Fruit fly (Drosophila melanogaster) whole organism, embryonic: ENCODE results near the gene CG2964.

Source experiments
- Bdp1 ChIP-seq: fragments of 200-800 bp; sonication (Bioruptor generic); optimal IDR thresholded peaks from 3 replicates; lab custom pipeline; 2016; ENCODE audit warnings: missing biosample characterization, missing genetic modification characterization
- CG10209 ChIP-seq: fragments of 200-800 bp; sonication (Bioruptor generic); optimal IDR thresholded peaks from 3 replicates; lab custom pipeline; 2017; ENCODE audit warnings: missing biosample characterization, mild to moderate bottlenecking, missing genetic modification characterization, missing genetic modification reagents
- CG10274 ChIP-seq: fragments of 200-800 bp; sonication (Bioruptor generic); optimal IDR thresholded peaks from 3 replicates; lab custom pipeline; 2017; ENCODE audit warnings: missing biosample characterization, mild to moderate bottlenecking, missing genetic modification characterization
- CG11456 ChIP-seq: fragments of 200-800 bp; sonication (Bioruptor generic); IDR thresholded peaks from 3 replicates; pipeline ENCODE4 v1.3.6; 2022; ENCODE audit warnings: missing biosample characterization, missing genetic modification characterization
- CG11504 ChIP-seq: fragments of 200-800 bp; sonication (Bioruptor generic); optimal IDR thresholded peaks from 3 replicates; lab custom pipeline; 2019; ENCODE audit warnings: missing biosample characterization, mild to moderate bottlenecking, missing genetic modification characterization, moderate library complexity
- CG13123 ChIP-seq: fragments of 200-800 bp; sonication (Bioruptor generic); optimal IDR thresholded peaks from 2 replicates; lab custom pipeline; 2016; ENCODE audit warnings: missing biosample characterization, missing genetic modification characterization
- CG14014 ChIP-seq: fragments of 200-800 bp; sonication (Bioruptor generic); IDR thresholded peaks from 2 replicates; pipeline ENCODE4 v1.3.6; 2022; ENCODE audit warnings: missing biosample characterization, missing genetic modification characterization
- CG14050 ChIP-seq: fragments of 200-800 bp; sonication (Bioruptor generic); IDR thresholded peaks from 3 replicates; pipeline ENCODE4 v1.3.6; 2022; ENCODE audit warnings: missing biosample characterization, missing genetic modification characterization
- CG15011 ChIP-seq: fragments of 200-800 bp; sonication (Bioruptor generic); optimal IDR thresholded peaks from 3 replicates; lab custom pipeline; 2018; ENCODE audit warnings: missing biosample characterization, mild to moderate bottlenecking, missing genetic modification characterization
- CG15514 ChIP-seq: fragments of 200-800 bp; sonication (Bioruptor generic); optimal IDR thresholded peaks from 3 replicates; lab custom pipeline; 2017; ENCODE audit warnings: missing biosample characterization, missing genetic modification characterization, mild to moderate bottlenecking, moderate library complexity, missing genetic modification reagents
- CG15601 ChIP-seq: fragments of 200-800 bp; sonication (Bioruptor generic); optimal IDR thresholded peaks from 3 replicates; lab custom pipeline; 2019; ENCODE audit warnings: missing biosample characterization, mild to moderate bottlenecking, missing genetic modification characterization, moderate library complexity
- CG16813 ChIP-seq: fragments of 200-800 bp; sonication (Bioruptor generic); IDR thresholded peaks from 3 replicates; pipeline ENCODE4 v1.3.6; 2022; ENCODE audit warnings: missing biosample characterization, missing genetic modification characterization; ENCODE audit not compliant: partially characterized antibody
- CG16863 ChIP-seq: fragments of 200-800 bp; sonication (Bioruptor generic); optimal IDR thresholded peaks from 3 replicates; lab custom pipeline; 2016; ENCODE audit warnings: missing biosample characterization, missing genetic modification characterization
- CG17361 ChIP-seq: fragments of 200-800 bp; sonication (Bioruptor generic); IDR thresholded peaks from 3 replicates; pipeline ENCODE4 v1.3.6; 2022; ENCODE audit warnings: missing biosample characterization, missing genetic modification characterization
- CG17829 ChIP-seq: fragments of 200-800 bp; optimal IDR thresholded peaks from 2 replicates; lab custom pipeline; 2019; ENCODE audit warnings: missing biosample characterization, mild to moderate bottlenecking, missing genetic modification characterization, moderate library complexity
- CG31388 ChIP-seq: fragments of 200-800 bp; sonication (Bioruptor generic); optimal IDR thresholded peaks from 2 replicates; lab custom pipeline; 2016; ENCODE audit warnings: missing biosample characterization, missing genetic modification characterization
- CG3163 ChIP-seq: fragments of 200-800 bp; sonication (Bioruptor generic); optimal IDR thresholded peaks from 3 replicates; lab custom pipeline; 2016; ENCODE audit warnings: missing biosample characterization, missing genetic modification characterization
- CG3407 ChIP-seq: fragments of 200-800 bp; sonication (Bioruptor generic); optimal IDR thresholded peaks from 2 replicates; lab custom pipeline; 2018; ENCODE audit warnings: missing biosample characterization, mild to moderate bottlenecking, missing genetic modification characterization
- CG3726 ChIP-seq: fragments of 200-800 bp; sonication (Bioruptor generic); IDR thresholded peaks from 3 replicates; pipeline ENCODE4, ENCODE4 v1.3.6; 2022; ENCODE audit warnings: missing biosample characterization, missing genetic modification characterization
- CG3847 ChIP-seq: fragments of 200-800 bp; sonication (Bioruptor generic); IDR thresholded peaks from 2 replicates; pipeline ENCODE4 v1.3.6; 2022; ENCODE audit warnings: missing biosample characterization, missing genetic modification characterization
- CG6765 ChIP-seq: fragments of 200-800 bp; sonication (Bioruptor generic); optimal IDR thresholded peaks from 3 replicates; lab custom pipeline; 2017; ENCODE audit warnings: missing biosample characterization, mild to moderate bottlenecking, missing genetic modification characterization
- CG7928 ChIP-seq: fragments of 200-800 bp; sonication (Bioruptor generic); optimal IDR thresholded peaks from 2 replicates; lab custom pipeline; 2017; ENCODE audit warnings: missing biosample characterization, mild to moderate bottlenecking, missing genetic modification characterization
- CG8944 ChIP-seq: fragments of 200-800 bp; sonication (Bioruptor generic); optimal IDR thresholded peaks from 3 replicates; lab custom pipeline; 2016; ENCODE audit warnings: missing biosample characterization, missing genetic modification characterization
- CG9437 ChIP-seq: fragments of 200-800 bp; sonication (Bioruptor generic); optimal IDR thresholded peaks from 2 replicates; lab custom pipeline; 2018; ENCODE audit warnings: missing biosample characterization, mild to moderate bottlenecking, missing genetic modification characterization
- Dfd ChIP-seq, 2 experiments: fragments of >200 bp; optimal IDR thresholded peaks; 2 replicates each; lab custom pipeline; 2017; ENCODE audit warnings: missing biosample characterization in 2 of 2, missing genetic modification characterization in 2 of 2
- Ets97D ChIP-seq: fragments of 200-800 bp; sonication (Bioruptor generic); optimal IDR thresholded peaks from 3 replicates; lab custom pipeline; 2016; ENCODE audit warnings: missing biosample characterization, missing genetic modification characterization
- HLH4C ChIP-seq: fragments of 200-800 bp; sonication (Bioruptor generic); IDR thresholded peaks from 3 replicates; pipeline ENCODE4 v1.3.6; 2022; ENCODE audit warnings: missing biosample characterization, missing genetic modification characterization; ENCODE audit not compliant: partially characterized antibody
- Hr51 ChIP-seq, 2 experiments: fragments of 200-800 bp; sonication (Bioruptor generic); optimal IDR thresholded peaks; 2 replicates in 1 of 2; 3 replicates in 1 of 2; lab custom pipeline; 2016 to 2018; ENCODE audit warnings: missing biosample characterization in 2 of 2, missing genetic modification characterization in 2 of 2, mild to moderate bottlenecking in 1 of 2, moderate library complexity in 1 of 2
- Kr ChIP-seq: fragments of 200-800 bp; sonication (Bioruptor generic); optimal IDR thresholded peaks from 2 replicates; lab custom pipeline; 2017; ENCODE audit warnings: missing biosample characterization, mild to moderate bottlenecking, missing genetic modification characterization
- MESR4 ChIP-seq: fragments of 200-800 bp; sonication (Bioruptor generic); optimal IDR thresholded peaks from 2 replicates; lab custom pipeline; 2018; ENCODE audit warnings: missing biosample characterization, mild to moderate bottlenecking, missing genetic modification characterization, moderate library complexity
- Med ChIP-seq: fragments of 200-800 bp; sonication (Bioruptor generic); peaks from one replicate; lab custom pipeline; 2016; ENCODE audit warnings: missing biosample characterization, missing genetic modification characterization, mild to moderate bottlenecking, inconsistent platforms, moderate library complexity
- Pdp1 ChIP-seq, 2 experiments: fragments of 200-800 bp; sonication (Bioruptor generic); optimal IDR thresholded peaks; 3 replicates each; lab custom pipeline; 2016; ENCODE audit warnings: missing biosample characterization in 2 of 2, missing genetic modification characterization in 2 of 2, mild to moderate bottlenecking in 1 of 2, moderate library complexity in 1 of 2
- Sry-δ ChIP-seq: fragments of 200-800 bp; sonication (Bioruptor generic); optimal IDR thresholded peaks from 2 replicates; lab custom pipeline; 2016; ENCODE audit warnings: missing biosample characterization, missing genetic modification characterization
- Ssrp ChIP-seq: fragments of 200-800 bp; sonication (Bioruptor generic); optimal IDR thresholded peaks from 2 replicates; lab custom pipeline; 2018; ENCODE audit warnings: missing biosample characterization, mild to moderate bottlenecking, missing genetic modification characterization, moderate library complexity
- ab ChIP-seq: fragments of 200-800 bp; sonication (Bioruptor generic); optimal IDR thresholded peaks from 2 replicates; lab custom pipeline; 2016; ENCODE audit warnings: missing biosample characterization, missing genetic modification characterization
- amos ChIP-seq: fragments of 200-800 bp; sonication (Bioruptor generic); IDR thresholded peaks from 2 replicates; pipeline ENCODE4 v1.3.6; 2022; ENCODE audit warnings: missing biosample characterization, missing genetic modification characterization; ENCODE audit not compliant: partially characterized antibody
- cad ChIP-seq: fragments of >200 bp; optimal IDR thresholded peaks from 2 replicates; lab custom pipeline; 2017; ENCODE audit warnings: missing biosample characterization, missing genetic modification characterization
- cas ChIP-seq: fragments of 200-800 bp; sonication (Bioruptor generic); IDR thresholded peaks from 2 replicates; pipeline ENCODE4 v1.3.6; 2022; ENCODE audit warnings: missing biosample characterization, missing genetic modification characterization
- dimm ChIP-seq: fragments of 200-800 bp; sonication (Bioruptor generic); IDR thresholded peaks from 2 replicates; pipeline ENCODE4 v1.3.6; 2022; ENCODE audit warnings: missing biosample characterization, missing genetic modification characterization
- dysf ChIP-seq: fragments of 200-800 bp; sonication (Bioruptor generic); IDR thresholded peaks from 3 replicates; pipeline ENCODE4 v1.3.6; 2022; ENCODE audit warnings: missing biosample characterization, missing genetic modification characterization
- eve ChIP-seq, 2 experiments: fragments of >200 bp; optimal IDR thresholded peaks; 2 replicates each; lab custom pipeline; 2017; ENCODE audit warnings: missing biosample characterization in 2 of 2, missing genetic modification characterization in 2 of 2
- fd96Cb ChIP-seq: fragments of 200-800 bp; sonication (Bioruptor generic); optimal IDR thresholded peaks from 2 replicates; lab custom pipeline; 2018; ENCODE audit warnings: missing biosample characterization, mild to moderate bottlenecking, missing genetic modification characterization, moderate library complexity
- hb ChIP-seq: fragments of 200-800 bp; sonication (Bioruptor generic); IDR thresholded peaks from 3 replicates; pipeline ENCODE4 v1.3.6; 2022; ENCODE audit warnings: missing biosample characterization, missing genetic modification characterization; ENCODE audit not compliant: partially characterized antibody
- hkb ChIP-seq, 2 experiments: fragments of 200-800 bp in 1 of 2; fragments of >200 bp in 1 of 2; sonication (Bioruptor generic) in 1 of 2; IDR thresholded peaks in 1 of 2; optimal IDR thresholded peaks in 1 of 2; 2 replicates each; pipeline versions ENCODE4 v1.3.6 to Lab custom; 2017 to 2022; ENCODE audit warnings: missing biosample characterization in 1 of 2, missing genetic modification characterization in 1 of 2
- klu ChIP-seq: fragments of 200-800 bp; sonication (Bioruptor generic); IDR thresholded peaks from 2 replicates; pipeline ENCODE4 v1.3.6; 2022; ENCODE audit warnings: missing biosample characterization, missing genetic modification characterization
- nerfin-1 ChIP-seq: fragments of 200-800 bp; sonication (Bioruptor generic); optimal IDR thresholded peaks from 3 replicates; lab custom pipeline; 2019; ENCODE audit warnings: missing biosample characterization, mild to moderate bottlenecking, missing genetic modification characterization, moderate library complexity
- nmo ChIP-seq: fragments of 200-800 bp; sonication (Bioruptor generic); optimal IDR thresholded peaks from 2 replicates; lab custom pipeline; 2018; ENCODE audit warnings: missing biosample characterization, mild to moderate bottlenecking, missing genetic modification characterization, moderate library complexity
- pb ChIP-seq: fragments of 200-800 bp; sonication (Bioruptor generic); optimal IDR thresholded peaks from 3 replicates; lab custom pipeline; 2016; ENCODE audit warnings: missing biosample characterization, missing genetic modification characterization
- ranshi ChIP-seq: fragments of 200-800 bp; sonication (Bioruptor generic); IDR thresholded peaks from 2 replicates; pipeline ENCODE4 v1.3.6; 2022; ENCODE audit warnings: missing biosample characterization, missing genetic modification characterization
- ro ChIP-seq: fragments of 200-800 bp; sonication (Bioruptor generic); IDR thresholded peaks from 2 replicates; pipeline ENCODE4 v1.3.6; 2022; ENCODE audit warnings: missing biosample characterization, missing genetic modification characterization

Gene CG2964

DNA sequence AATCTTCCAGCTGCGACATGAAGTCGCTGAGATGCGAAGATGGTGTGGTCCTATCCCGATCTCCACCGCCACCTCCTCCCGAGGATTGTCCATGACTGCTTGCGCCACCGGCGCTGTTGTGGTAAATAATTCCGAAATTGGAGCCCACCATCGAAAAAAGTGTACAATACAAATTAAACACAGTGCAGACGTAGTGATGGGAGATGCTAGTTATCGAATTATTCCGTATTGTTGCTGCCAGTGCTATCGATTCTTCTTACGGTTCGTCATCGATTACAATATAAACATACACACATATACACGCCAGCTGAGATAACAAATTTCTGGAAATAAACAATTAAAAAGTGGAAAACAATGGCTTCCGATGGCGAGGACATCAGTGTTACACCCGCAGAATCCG is 44.6 kb upstream of the CG2964 start, which contains the start of the genes Taf10b and Taf10 (continued):
- TF ChIP-seq MESR4 (GFP tag; lab: Kevin White, UChicago), result peak; percentile 89
- peak; percentile 18 for TF ChIP-seq Ets97D (GFP tag; lab: Kevin White, UChicago)
- no peak for TF ChIP-seq CG10209 (GFP tag; lab: Kevin White, UChicago)
- peak; percentile 24 for TF ChIP-seq CG17829 (tag; lab: Kevin White, UChicago)
- no peak for TF ChIP-seq ranshi
- peak in 1 of 2 experiments; percentile 30 for TF ChIP-seq Pdp1 (GFP tag; optimal IDR thresholded peaks at IDR 0.05; lab: Kevin White, UChicago)
- TF ChIP-seq ab, result no peak
- TF ChIP-seq nerfin-1 (tag; lab: Kevin White, UChicago), result no peak
- TF ChIP-seq cad (GFP tag; lab: Kevin White, UChicago), result no peak
- TF ChIP-seq CG31388, result no peak
- no peak for TF ChIP-seq CG3407 (GFP tag; lab: Kevin White, UChicago)
- no peak for TF ChIP-seq CG13123 (GFP tag; lab: Kevin White, UChicago)
- TF ChIP-seq pb (GFP tag; lab: Kevin White, UChicago), result no peak
- TF ChIP-seq Bdp1 (GFP tag; lab: Kevin White, UChicago), result no peak
- TF ChIP-seq nmo (GFP tag; lab: Kevin White, UChicago), result peak; percentile 25
- no peak for TF ChIP-seq dimm (GFP tag; lab: Robert Waterston, UW)
- no peak for TF ChIP-seq CG3847 (GFP tag; lab: Robert Waterston, UW)
- TF ChIP-seq CG10274, result no peak
- TF ChIP-seq Dfd (GFP tag; optimal IDR thresholded peaks at IDR 0.05; lab: Kevin White, UChicago), result no peak
- TF ChIP-seq CG11456 (GFP tag; lab: Robert Waterston, UW), result no peak
- TF ChIP-seq fd96Cb (tag; lab: Kevin White, UChicago), result no peak
- TF ChIP-seq CG16813 (GFP tag; lab: Robert Waterston, UW), result peak; percentile 73
- TF ChIP-seq CG3726 (GFP tag; lab: Robert Waterston, UW), result no peak
- peak; percentile 79; the same call in 2 of the 3 replicates for TF ChIP-seq hb (GFP tag; lab: Robert Waterston, UW)
- no peak for TF ChIP-seq CG8944 (GFP tag; lab: Kevin White, UChicago)
- TF ChIP-seq klu (GFP tag; lab: Robert Waterston, UW), result no peak
- TF ChIP-seq Sry-δ (GFP tag; lab: Kevin White, UChicago), result peak; percentile 93
- no peak for TF ChIP-seq CG14050 (GFP tag; lab: Robert Waterston, UW)
- TF ChIP-seq CG15601, result no peak
- TF ChIP-seq CG15011, result no peak
- TF ChIP-seq amos, result peak; percentile 81
- no peak for TF ChIP-seq CG7928 (GFP tag; lab: Kevin White, UChicago)
- peak; percentile 75 for TF ChIP-seq Med (GFP tag; lab: Kevin White, UChicago)
- no peak for TF ChIP-seq Ssrp (tag; lab: Kevin White, UChicago)
- TF ChIP-seq Kr (GFP tag; lab: Kevin White, UChicago), result no peak
- peak in 1 of 2 experiments; percentile 0 for TF ChIP-seq Hr51 (GFP tag; optimal IDR thresholded peaks at IDR 0.05; lab: Kevin White, UChicago)
- TF ChIP-seq hkb (optimal IDR thresholded peaks at IDR 0.05; lab: Kevin White, UChicago), result no peak
- no peak for TF ChIP-seq hkb (GFP tag; IDR thresholded peaks at IDR 0.05; lab: Robert Waterston, UW)
- TF ChIP-seq cas (GFP tag; lab: Robert Waterston, UW), result no peak
- TF ChIP-seq ro (GFP tag; lab: Robert Waterston, UW), result no peak
- TF ChIP-seq CG16863, result no peak
- TF ChIP-seq eve (GFP tag; optimal IDR thresholded peaks at IDR 0.05; lab: Kevin White, UChicago), result no peak
- TF ChIP-seq CG11504 (tag; lab: Kevin White, UChicago), result no peak
- TF ChIP-seq CG17361 (GFP tag; lab: Robert Waterston, UW), result no peak
- TF ChIP-seq CG9437 (GFP tag; lab: Kevin White, UChicago), result peak; percentile 71
- peak; percentile 93 for TF ChIP-seq HLH4C (GFP tag; lab: Robert Waterston, UW)
- no peak for TF ChIP-seq CG14014 (GFP tag; lab: Robert Waterston, UW)
- no peak for TF ChIP-seq CG6765 (GFP tag; lab: Kevin White, UChicago)
- no peak for TF ChIP-seq dysf (GFP tag; lab: Robert Waterston, UW)
- TF ChIP-seq CG15514 (GFP tag; lab: Kevin White, UChicago), result peak; percentile 49
- no peak for TF ChIP-seq CG3163 (GFP tag; lab: Kevin White, UChicago)
